Worm (Caenorhabditis elegans) whole organism, late embryonic: ENCODE results near the gene F45B8.5.

Experiments
- C08G9.2 ChIP-seq: sonication (generic microtip); optimal IDR thresholded peaks from 2 replicates; lab custom pipeline; 2016; ENCODE audit warnings: mild to moderate bottlenecking, missing genetic modification characterization, moderate library complexity, missing compliant biosample characterization
- C38D4.7 ChIP-seq: fragments of 200-800 bp; sonication (Bioruptor generic); optimal IDR thresholded peaks from 2 replicates; lab custom pipeline; 2018; ENCODE audit warnings: mild to moderate bottlenecking, missing genetic modification characterization, moderate library complexity, missing compliant biosample characterization
- F13H6.1 ChIP-seq: sonication (generic microtip); optimal IDR thresholded peaks from 2 replicates; lab custom pipeline; 2016; ENCODE audit warnings: missing genetic modification characterization, missing compliant biosample characterization
- K09A11.1 ChIP-seq: sonication (generic microtip); optimal IDR thresholded peaks from 2 replicates; lab custom pipeline; 2017; ENCODE audit warnings: antibody characterized with exemption, mild to moderate bottlenecking, missing genetic modification characterization, missing compliant biosample characterization; ENCODE audit not compliant: insufficient read depth
- T23F11.4 ChIP-seq: fragments of 200-800 bp; sonication (Bioruptor generic); optimal IDR thresholded peaks from 2 replicates; lab custom pipeline; 2018; ENCODE audit warnings: mild to moderate bottlenecking, missing genetic modification characterization, missing compliant biosample characterization
- ceh-14 ChIP-seq: sonication (generic microtip); optimal IDR thresholded peaks from 2 replicates; lab custom pipeline; 2016; ENCODE audit warnings: missing genotype, missing genetic modification characterization, missing compliant biosample characterization
- ceh-18 ChIP-seq: sonication (generic microtip); optimal IDR thresholded peaks from 2 replicates; lab custom pipeline; 2016; ENCODE audit warnings: missing genetic modification characterization, missing compliant biosample characterization
- ceh-22 ChIP-seq: sonication (generic microtip); optimal IDR thresholded peaks from 2 replicates; lab custom pipeline; 2017; ENCODE audit warnings: missing biosample characterization, missing genetic modification characterization
- ceh-30 ChIP-seq: fragments of 150-350 bp; optimal IDR thresholded peaks from 2 replicates; lab custom pipeline; 2014; ENCODE audit warnings: missing biosample characterization, missing genetic modification characterization
- ceh-31 ChIP-seq: sonication (generic microtip); optimal IDR thresholded peaks from 2 replicates; lab custom pipeline; 2016; ENCODE audit warnings: missing genetic modification characterization, missing compliant biosample characterization
- ceh-34 ChIP-seq: sonication (generic microtip); optimal IDR thresholded peaks from 2 replicates; lab custom pipeline; 2016; ENCODE audit warnings: mild to moderate bottlenecking, missing genetic modification characterization, missing compliant biosample characterization
- ceh-48 ChIP-seq: sonication (generic microtip); optimal IDR thresholded peaks from 2 replicates; lab custom pipeline; 2016; ENCODE audit warnings: missing genetic modification characterization, inconsistent platforms, missing compliant biosample characterization
- ceh-6 ChIP-seq: fragments of 200-800 bp; sonication (Bioruptor generic); optimal IDR thresholded peaks from 2 replicates; lab custom pipeline; 2018; ENCODE audit warnings: mild to moderate bottlenecking, missing genetic modification characterization, missing compliant biosample characterization
- dve-1 ChIP-seq: sonication (generic microtip); optimal IDR thresholded peaks from 2 replicates; lab custom pipeline; 2017; ENCODE audit warnings: antibody characterized with exemption, mild to moderate bottlenecking, missing genetic modification characterization, missing compliant biosample characterization
- elt-2 ChIP-seq: sonication (generic microtip); optimal IDR thresholded peaks from 2 replicates; lab custom pipeline; 2016; ENCODE audit warnings: missing genetic modification reagents, missing genetic modification characterization, missing compliant biosample characterization
- elt-4 ChIP-seq: sonication (generic microtip); optimal IDR thresholded peaks from 2 replicates; lab custom pipeline; 2016; ENCODE audit warnings: missing genetic modification characterization, missing compliant biosample characterization
- fax-1 ChIP-seq: sonication (generic microtip); optimal IDR thresholded peaks from 2 replicates; lab custom pipeline; 2016; ENCODE audit warnings: missing genotype, missing genetic modification characterization, missing compliant biosample characterization
- hlh-13 ChIP-seq: fragments of 200-800 bp; sonication (Bioruptor generic); optimal IDR thresholded peaks from 2 replicates; lab custom pipeline; 2018; ENCODE audit warnings: mild to moderate bottlenecking, missing genetic modification characterization, missing compliant biosample characterization
- hlh-30 ChIP-seq: sonication (generic microtip); optimal IDR thresholded peaks from 2 replicates; lab custom pipeline; 2017; ENCODE audit warnings: antibody characterized with exemption, missing genetic modification characterization, missing compliant biosample characterization; ENCODE audit not compliant: insufficient read depth
- lin-11 ChIP-seq: fragments of 200-800 bp; sonication (Bioruptor generic); optimal IDR thresholded peaks from 2 replicates; lab custom pipeline; 2018; ENCODE audit warnings: mild to moderate bottlenecking, missing genetic modification characterization, missing compliant biosample characterization
- madf-2 ChIP-seq: sonication (generic microtip); optimal IDR thresholded peaks from 2 replicates; lab custom pipeline; 2017; ENCODE audit warnings: missing genetic modification characterization, missing compliant biosample characterization
- nfya-1 ChIP-seq: sonication (generic microtip); optimal IDR thresholded peaks from 2 replicates; lab custom pipeline; 2017; ENCODE audit warnings: missing genetic modification characterization, mild to moderate bottlenecking, missing compliant biosample characterization, antibody characterized with exemption, moderate library complexity
- npax-4 ChIP-seq: sonication (generic microtip); optimal IDR thresholded peaks from 2 replicates; lab custom pipeline; 2016; ENCODE audit warnings: missing genetic modification characterization, missing compliant biosample characterization
- odd-2 ChIP-seq: sonication (generic microtip); optimal IDR thresholded peaks from 2 replicates; lab custom pipeline; 2017; ENCODE audit warnings: antibody characterized with exemption, mild to moderate bottlenecking, missing genetic modification characterization, missing compliant biosample characterization
- pag-3 ChIP-seq: sonication (generic microtip); optimal IDR thresholded peaks from 2 replicates; lab custom pipeline; 2016; ENCODE audit warnings: missing compliant biosample characterization, missing genetic modification characterization, borderline replicate concordance
- pha-2 ChIP-seq: sonication (generic microtip); optimal IDR thresholded peaks from 2 replicates; lab custom pipeline; 2017; ENCODE audit warnings: mild to moderate bottlenecking, missing genetic modification characterization, missing compliant biosample characterization
- pha-4 ChIP-seq: fragments of 150-350 bp; optimal IDR thresholded peaks from 2 replicates; lab custom pipeline; 2018; ENCODE audit warnings: missing biosample characterization, missing genetic modification reagents, missing genetic modification characterization
- pqm-1 ChIP-seq: sonication (generic microtip); optimal IDR thresholded peaks from 2 replicates; lab custom pipeline; 2016; ENCODE audit warnings: missing genetic modification characterization, missing compliant biosample characterization
- pros-1 ChIP-seq: fragments of 150-350 bp; optimal IDR thresholded peaks from 2 replicates; lab custom pipeline; 2014; ENCODE audit warnings: missing biosample characterization, missing genetic modification reagents, missing genetic modification characterization
- ref-2 ChIP-seq: sonication (generic microtip); optimal IDR thresholded peaks from 2 replicates; lab custom pipeline; 2016; ENCODE audit warnings: missing genetic modification characterization, missing compliant biosample characterization
- rnt-1 ChIP-seq: sonication (generic microtip); optimal IDR thresholded peaks from 2 replicates; lab custom pipeline; 2016; ENCODE audit warnings: missing genetic modification characterization, missing compliant biosample characterization
- sox-4 ChIP-seq: sonication (generic microtip); optimal IDR thresholded peaks from 2 replicates; lab custom pipeline; 2017; ENCODE audit warnings: mild to moderate bottlenecking, missing genetic modification characterization, inconsistent platforms, missing compliant biosample characterization
- syd-9 ChIP-seq: sonication (generic microtip); optimal IDR thresholded peaks from 2 replicates; lab custom pipeline; 2016; ENCODE audit warnings: mild to moderate bottlenecking, missing genetic modification characterization, moderate library complexity, missing compliant biosample characterization
- tbx-2 ChIP-seq: sonication (generic microtip); optimal IDR thresholded peaks from 2 replicates; lab custom pipeline; 2016; ENCODE audit warnings: missing genetic modification characterization, missing compliant biosample characterization
- ttx-3 ChIP-seq: sonication (generic microtip); optimal IDR thresholded peaks from 2 replicates; lab custom pipeline; 2016; ENCODE audit warnings: missing genetic modification reagents, missing genetic modification characterization, missing compliant biosample characterization
- unc-42 ChIP-seq: sonication (generic microtip); optimal IDR thresholded peaks from 2 replicates; lab custom pipeline; 2016; ENCODE audit warnings: missing genotype, missing genetic modification characterization, missing compliant biosample characterization
- unc-55 ChIP-seq: sonication (generic microtip); optimal IDR thresholded peaks from 2 replicates; lab custom pipeline; 2017; ENCODE audit warnings: missing biosample characterization, missing genetic modification reagents, missing genetic modification characterization
- unc-86 ChIP-seq: sonication (generic microtip); optimal IDR thresholded peaks from 2 replicates; lab custom pipeline; 2016; ENCODE audit warnings: missing genetic modification characterization, missing compliant biosample characterization

The F45B8.5 gene

ce11 chrX:14970221-14970801 is 4.5 kb downstream of the F45B8.5 start, which contains the start of the genes flwr-1 and tbc-1:
Gene flwr-1 (minus strand): TSS chrX:14970271.
Gene tbc-1 (plus strand): TSS chrX:14970751.
- no peak for TF ChIP-seq hlh-13
- no peak for TF ChIP-seq odd-2
- TF ChIP-seq ceh-14 (tag; lab: Kevin White, UChicago): peak; percentile 53
- no peak for TF ChIP-seq ceh-22 (tag; lab: Kevin White, UChicago)
- no peak for TF ChIP-seq syd-9
- peak; percentile 19 for TF ChIP-seq ceh-48 (tag; lab: Kevin White, UChicago)
- TF ChIP-seq unc-86 (tag; lab: Kevin White, UChicago): no peak
- peak; percentile 36 for TF ChIP-seq ceh-31 (tag; lab: Kevin White, UChicago)
- TF ChIP-seq pha-4 (tag; lab: Kevin White, UChicago): no peak
- no peak for TF ChIP-seq K09A11.1 (tag; lab: Kevin White, UChicago)
- no peak for TF ChIP-seq pros-1 (tag; lab: Kevin White, UChicago)
- TF ChIP-seq ceh-18 (tag; lab: Kevin White, UChicago): no peak
- TF ChIP-seq madf-2 (tag; lab: Kevin White, UChicago): no peak
- TF ChIP-seq pha-2: no peak
- no peak for TF ChIP-seq C08G9.2 (tag; lab: Kevin White, UChicago)
- no peak for TF ChIP-seq npax-4
- TF ChIP-seq ceh-6 (GFP tag; lab: Kevin White, UChicago): no peak
- TF ChIP-seq C38D4.7: no peak
- TF ChIP-seq pqm-1: no peak
- no peak for TF ChIP-seq elt-4
- no peak for TF ChIP-seq fax-1 (tag; lab: Kevin White, UChicago)
- TF ChIP-seq sox-4: no peak
- peak; percentile 39 for TF ChIP-seq tbx-2 (tag; lab: Kevin White, UChicago)
- no peak for TF ChIP-seq T23F11.4 (GFP tag; lab: Kevin White, UChicago)
- TF ChIP-seq unc-42: peak; percentile 62
- TF ChIP-seq ttx-3 (tag; lab: Kevin White, UChicago): no peak
- TF ChIP-seq F13H6.1 (tag; lab: Kevin White, UChicago): no peak
- TF ChIP-seq hlh-30 (tag; lab: Kevin White, UChicago): peak; percentile 70
- peak; percentile 34 for TF ChIP-seq ceh-34 (tag; lab: Kevin White, UChicago)
- TF ChIP-seq ceh-30 (tag; lab: Kevin White, UChicago): no peak
- peak; percentile 20 for TF ChIP-seq elt-2 (tag; lab: Kevin White, UChicago)

DNA sequence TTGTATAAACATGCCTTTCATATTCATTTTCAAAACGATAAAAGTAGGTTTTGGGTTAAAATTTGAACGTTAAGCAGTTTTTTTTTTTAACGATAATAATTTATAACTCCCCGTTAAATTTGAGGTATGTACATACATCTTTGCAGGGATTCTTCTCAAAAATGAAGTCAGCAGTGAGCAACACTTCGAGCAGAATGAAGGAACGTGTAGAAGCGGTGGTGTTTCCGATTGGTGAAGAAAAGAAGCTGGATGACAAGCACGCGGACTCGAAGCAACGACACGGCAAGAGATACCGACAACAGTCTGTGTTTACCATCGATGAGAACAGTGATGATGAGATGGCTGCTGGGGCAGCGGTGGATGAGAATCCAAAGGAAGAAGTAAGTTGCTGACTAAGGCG is 7.2 kb downstream of the F45B8.5 start:
- TF ChIP-seq pros-1 (tag; lab: Kevin White, UChicago) (no peak), npax-4 (no peak), unc-55 (GFP tag; lab: Kevin White, UChicago) (no peak), lin-11 (tag; lab: Kevin White, UChicago) (no peak), ceh-14 (tag; lab: Kevin White, UChicago) (no peak), K09A11.1 (tag; lab: Kevin White, UChicago) (no peak), hlh-13 (no peak)

DNA sequence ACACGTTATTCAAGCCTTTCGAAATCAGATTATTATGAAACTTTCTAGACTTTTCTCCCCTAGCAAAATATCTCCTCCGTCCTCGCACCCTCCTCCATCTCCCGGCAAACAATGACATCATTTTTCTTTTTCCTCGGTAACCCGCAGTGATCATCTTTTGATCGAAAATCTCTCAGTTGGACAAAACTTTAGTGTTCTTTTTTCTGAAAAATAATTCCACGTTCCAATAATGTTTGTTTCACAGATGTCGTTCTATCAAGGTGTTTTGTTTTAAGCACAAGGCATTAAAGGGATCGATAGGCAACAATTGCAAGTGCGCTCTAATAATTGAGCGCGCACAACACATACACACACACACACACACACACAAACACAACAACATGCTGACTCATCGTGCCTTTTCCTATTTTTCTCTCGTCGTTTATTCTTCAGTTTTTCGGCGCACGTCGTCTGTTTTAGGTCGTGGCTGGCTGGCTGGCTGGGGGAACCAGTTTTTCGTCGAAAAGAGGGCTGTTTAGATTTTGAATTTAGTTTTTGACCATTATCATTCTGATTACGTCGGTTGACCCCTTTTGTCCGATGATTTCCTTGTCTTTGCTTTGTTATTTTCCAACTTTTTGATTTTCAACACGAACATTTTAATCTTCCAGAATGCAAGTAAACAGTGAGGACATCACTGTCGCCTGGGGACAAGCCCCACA is 9.8 kb downstream of the F45B8.5 start, which contains the start of gene F20D1.3:
F20D1.3 (plus strand) TSS at position 651 of the 701 bp plus-strand sequence.
- TF ChIP-seq dve-1 (tag; lab: Kevin White, UChicago) (peak; percentile 18), unc-42 (peak; percentile 84), ceh-48 (tag; lab: Kevin White, UChicago) (peak; percentile 50), rnt-1 (no peak), tbx-2 (tag; lab: Kevin White, UChicago) (peak; percentile 53), pag-3 (no peak), hlh-13 (peak; percentile 28), unc-55 (GFP tag; lab: Kevin White, UChicago) (peak; percentile 61), ceh-18 (tag; lab: Kevin White, UChicago) (peak; percentile 53), ref-2 (tag; lab: Kevin White, UChicago) (peak; percentile 67), ceh-30 (tag; lab: Kevin White, UChicago) (no peak), pros-1 (tag; lab: Kevin White, UChicago) (no peak), nfya-1 (tag; lab: Kevin White, UChicago) (peak; percentile 25), ceh-31 (tag; lab: Kevin White, UChicago) (peak; percentile 71)
- TF ChIP-seq, all 69 proteins: peak for 10
